Fruit fly (Drosophila melanogaster) whole organism, embryonic: ENCODE results near the gene Nup358.

Experiments used
- Aef1 ChIP-seq: fragments of 200-800 bp; sonication (Bioruptor generic); IDR thresholded peaks from 3 replicates; pipeline ENCODE4 v1.3.6; 2022; ENCODE audit warnings: missing biosample characterization, missing genetic modification characterization
- CG10366 ChIP-seq: fragments of 200-800 bp; sonication (Bioruptor generic); IDR thresholded peaks from 2 replicates; pipeline ENCODE4 v1.3.6; 2022; ENCODE audit warnings: missing biosample characterization, missing genetic modification characterization
- CG11093 ChIP-seq: fragments of 200-800 bp; sonication (Bioruptor generic); IDR thresholded peaks from 3 replicates; pipeline ENCODE4 v1.3.6; 2022; ENCODE audit warnings: missing biosample characterization, missing genetic modification characterization
- CG14667 ChIP-seq: fragments of 200-800 bp; sonication (Bioruptor generic); IDR thresholded peaks from 2 replicates; pipeline ENCODE4 v1.3.6; 2022; ENCODE audit warnings: missing biosample characterization, missing genetic modification characterization
- CG1529 ChIP-seq: fragments of 200-800 bp; sonication (Bioruptor generic); optimal IDR thresholded peaks from 3 replicates; lab custom pipeline; 2018; ENCODE audit warnings: missing biosample characterization, missing genetic modification characterization
- CG31365 ChIP-seq: fragments of 200-800 bp; sonication (Bioruptor generic); optimal IDR thresholded peaks from 2 replicates; lab custom pipeline; 2018; ENCODE audit warnings: missing biosample characterization, mild to moderate bottlenecking, missing genetic modification characterization
- CG32532 ChIP-seq: fragments of 200-800 bp; sonication (Bioruptor generic); IDR thresholded peaks from 2 replicates; pipeline ENCODE4 v1.3.6; 2022; ENCODE audit warnings: missing biosample characterization, missing genetic modification characterization
- CG32772 ChIP-seq: fragments of 200-800 bp; sonication (Bioruptor generic); IDR thresholded peaks from 2 replicates; pipeline ENCODE4 v1.3.6; 2022; ENCODE audit warnings: missing biosample characterization, missing genetic modification characterization
- CG33557 ChIP-seq: fragments of 200-800 bp; sonication (Bioruptor generic); optimal IDR thresholded peaks from 2 replicates; lab custom pipeline; 2019; ENCODE audit warnings: missing biosample characterization, mild to moderate bottlenecking, missing genetic modification characterization, moderate library complexity
- CG4328 ChIP-seq: fragments of 200-800 bp; sonication (Bioruptor generic); optimal IDR thresholded peaks from 3 replicates; lab custom pipeline; 2017; ENCODE audit warnings: missing biosample characterization, missing genetic modification reagents, missing genetic modification characterization
- CG4707 ChIP-seq: fragments of 200-800 bp; sonication (Bioruptor generic); optimal IDR thresholded peaks from 2 replicates; lab custom pipeline; 2018; ENCODE audit warnings: missing biosample characterization, mild to moderate bottlenecking, missing genetic modification characterization, moderate library complexity
- CG5180 ChIP-seq: fragments of 200-800 bp; sonication (Bioruptor generic); optimal IDR thresholded peaks from 3 replicates; lab custom pipeline; 2017; ENCODE audit warnings: missing biosample characterization, missing genetic modification characterization, mild to moderate bottlenecking, moderate library complexity, missing genetic modification reagents
- CG6854 ChIP-seq: fragments of 200-800 bp; sonication (Bioruptor generic); optimal IDR thresholded peaks from 3 replicates; lab custom pipeline; 2017; ENCODE audit warnings: missing biosample characterization, mild to moderate bottlenecking, missing genetic modification characterization
- CG8281 ChIP-seq: fragments of 200-800 bp; sonication (Bioruptor generic); optimal IDR thresholded peaks from 2 replicates; lab custom pipeline; 2018; ENCODE audit warnings: missing biosample characterization, mild to moderate bottlenecking, missing genetic modification characterization, moderate library complexity
- Camta ChIP-seq: fragments of 200-800 bp; sonication (Bioruptor generic); optimal IDR thresholded peaks from 2 replicates; lab custom pipeline; 2016; ENCODE audit warnings: missing biosample characterization, missing genetic modification characterization
- Gug ChIP-seq: fragments of 200-800 bp; sonication (Bioruptor generic); IDR thresholded peaks from 4 replicates; pipeline ENCODE4 v1.3.6; 2022; ENCODE audit warnings: missing biosample characterization, missing genetic modification characterization
- Hr78 ChIP-seq, 2 experiments: fragments of 200-800 bp in 1 of 2; fragments of >200 bp in 1 of 2; sonication (Bioruptor generic) in 1 of 2; optimal IDR thresholded peaks; 2 replicates each; lab custom pipeline; 2017 to 2019; ENCODE audit warnings: missing biosample characterization in 2 of 2, missing genetic modification characterization in 2 of 2, mild to moderate bottlenecking in 1 of 2, moderate library complexity in 1 of 2
- Myb ChIP-seq: fragments of 200-800 bp; sonication (Bioruptor generic); optimal IDR thresholded peaks from 2 replicates; lab custom pipeline; 2016; ENCODE audit warnings: missing biosample characterization, missing genetic modification characterization
- Nf-YA ChIP-seq: fragments of 200-800 bp; sonication (Bioruptor generic); IDR thresholded peaks from 2 replicates; pipeline ENCODE4 v1.3.6; 2022; ENCODE audit warnings: missing biosample characterization, missing genetic modification characterization
- NfI ChIP-seq: fragments of 200-800 bp; sonication (Bioruptor generic); optimal IDR thresholded peaks from 3 replicates; lab custom pipeline; 2018; ENCODE audit warnings: missing biosample characterization, mild to moderate bottlenecking, missing genetic modification characterization, moderate library complexity
- Pdp1 ChIP-seq, 2 experiments: fragments of 200-800 bp; sonication (Bioruptor generic); optimal IDR thresholded peaks; 3 replicates each; lab custom pipeline; 2016; ENCODE audit warnings: missing biosample characterization in 2 of 2, missing genetic modification characterization in 2 of 2, mild to moderate bottlenecking in 1 of 2, moderate library complexity in 1 of 2
- Rfx ChIP-seq: fragments of 200-800 bp; sonication (Bioruptor generic); IDR thresholded peaks from 2 replicates; pipeline ENCODE4 v1.3.6; 2022; ENCODE audit warnings: missing biosample characterization, missing genetic modification characterization
- Trl ChIP-seq, 3 experiments: fragments of >200 bp in 2 of 3; fragments of 200-800 bp in 1 of 3; sonication (Bioruptor generic) in 1 of 3; optimal IDR thresholded peaks; 2 replicates in 1 of 3; 3 replicates in 2 of 3; lab custom pipeline; 2016 to 2017; ENCODE audit warnings: missing biosample characterization in 1 of 3, missing genetic modification characterization in 1 of 3
- abd-A ChIP-seq: fragments of 200-800 bp; sonication (Bioruptor generic); optimal IDR thresholded peaks from 3 replicates; lab custom pipeline; 2019; ENCODE audit warnings: missing biosample characterization, mild to moderate bottlenecking, missing genetic modification characterization, moderate library complexity
- chinmo ChIP-seq: fragments of 200-800 bp; sonication (Bioruptor generic); IDR thresholded peaks from 4 replicates; pipeline ENCODE4 v1.3.6; 2022; ENCODE audit warnings: missing biosample characterization, missing genetic modification characterization; ENCODE audit not compliant: partially characterized antibody
- ci ChIP-seq: fragments of 200-800 bp; sonication (Bioruptor generic); IDR thresholded peaks from 3 replicates; pipeline ENCODE4 v1.3.6; 2022; ENCODE audit warnings: missing biosample characterization, missing genetic modification characterization
- dimm ChIP-seq: fragments of 200-800 bp; sonication (Bioruptor generic); IDR thresholded peaks from 2 replicates; pipeline ENCODE4 v1.3.6; 2022; ENCODE audit warnings: missing biosample characterization, missing genetic modification characterization
- exex ChIP-seq: fragments of 200-800 bp; sonication (Bioruptor generic); optimal IDR thresholded peaks from 4 replicates; lab custom pipeline; 2018; ENCODE audit warnings: missing biosample characterization, mild to moderate bottlenecking, missing genetic modification characterization, moderate library complexity
- gem ChIP-seq: fragments of 200-800 bp; sonication (Bioruptor generic); optimal IDR thresholded peaks from 2 replicates; lab custom pipeline; 2019; ENCODE audit warnings: missing biosample characterization, mild to moderate bottlenecking, missing genetic modification characterization, moderate library complexity
- grn ChIP-seq: fragments of 200-800 bp; sonication (Bioruptor generic); optimal IDR thresholded peaks from 3 replicates; lab custom pipeline; 2017; ENCODE audit warnings: missing biosample characterization, missing genetic modification characterization
- gro ChIP-seq: fragments of 200-800 bp; sonication (Bioruptor generic); optimal IDR thresholded peaks from 2 replicates; lab custom pipeline; 2016; ENCODE audit warnings: missing biosample characterization, missing genetic modification characterization
- klu ChIP-seq: fragments of 200-800 bp; sonication (Bioruptor generic); IDR thresholded peaks from 2 replicates; pipeline ENCODE4 v1.3.6; 2022; ENCODE audit warnings: missing biosample characterization, missing genetic modification characterization
- onecut ChIP-seq: fragments of 200-800 bp; sonication (Bioruptor generic); IDR thresholded peaks from 2 replicates; pipeline ENCODE4 v1.3.6; 2022; ENCODE audit warnings: missing biosample characterization, missing genetic modification characterization
- otp ChIP-seq: fragments of 200-800 bp; sonication (Bioruptor generic); IDR thresholded peaks from 3 replicates; pipeline ENCODE4, ENCODE4 v1.3.6; 2022; ENCODE audit warnings: missing biosample characterization, missing genetic modification characterization
- run ChIP-seq: fragments of 200-800 bp; sonication (Bioruptor generic); optimal IDR thresholded peaks from 3 replicates; lab custom pipeline; 2018; ENCODE audit warnings: missing biosample characterization, mild to moderate bottlenecking, missing genetic modification characterization
- salm ChIP-seq: fragments of 200-800 bp; sonication (Bioruptor generic); optimal IDR thresholded peaks from 2 replicates; lab custom pipeline; 2018; ENCODE audit warnings: missing biosample characterization, mild to moderate bottlenecking, missing genetic modification characterization
- sens ChIP-seq: fragments of 200-800 bp; sonication (Bioruptor generic); peaks from one replicate; lab custom pipeline; 2016; ENCODE audit warnings: missing biosample characterization, missing genetic modification characterization
- ssp ChIP-seq: fragments of 200-800 bp; sonication (Bioruptor generic); IDR thresholded peaks from 2 replicates; pipeline ENCODE4 v1.3.6; 2022; ENCODE audit warnings: missing biosample characterization, missing genetic modification characterization
- sug ChIP-seq: fragments of 200-800 bp; optimal IDR thresholded peaks from 2 replicates; lab custom pipeline; 2019; ENCODE audit warnings: missing biosample characterization, mild to moderate bottlenecking, missing genetic modification characterization, moderate library complexity
- ttk ChIP-seq: fragments of 200-800 bp; sonication (Bioruptor generic); IDR thresholded peaks from 2 replicates; pipeline ENCODE4 v2.1.2; 2022; ENCODE audit warnings: missing biosample characterization, missing genetic modification characterization
- yki ChIP-seq: fragments of >200 bp; optimal IDR thresholded peaks from 3 replicates; lab custom pipeline; 2018
- z ChIP-seq: fragments of 200-800 bp; sonication (Bioruptor generic); IDR thresholded peaks from 3 replicates; pipeline ENCODE4 v1.3.6; 2022; ENCODE audit warnings: missing biosample characterization, missing genetic modification characterization
- zfh2 ChIP-seq: fragments of 200-800 bp; sonication (Bioruptor generic); optimal IDR thresholded peaks from 2 replicates; lab custom pipeline; 2016; ENCODE audit warnings: missing biosample characterization, missing genetic modification characterization

Gene Nup358

DNA sequence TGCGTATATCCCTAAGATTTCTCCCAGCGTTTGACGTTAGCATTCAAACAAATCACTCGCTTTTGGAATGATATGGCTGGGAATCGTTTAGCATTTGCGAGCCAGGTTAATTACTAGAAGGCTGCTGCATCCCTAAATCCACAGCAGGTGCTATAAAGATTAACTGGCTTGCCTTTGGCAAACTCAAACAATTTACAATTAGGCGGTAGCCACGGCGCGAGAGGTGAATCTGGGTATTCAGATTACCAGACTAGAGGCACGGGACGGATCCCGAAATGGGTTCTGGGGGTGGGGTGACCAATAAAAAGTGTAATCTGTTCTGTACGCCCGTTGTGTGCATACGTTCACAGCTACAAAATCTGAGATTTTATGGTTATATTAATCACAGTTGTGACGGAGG is 32.0 kb downstream of the Nup358 start, which contains the start of gene CG11892 (continued):
- no peak for TF ChIP-seq CG32532 (GFP tag; lab: Robert Waterston, UW)
- TF ChIP-seq CG1529, result no peak
- TF ChIP-seq Aef1, result no peak
- peak; percentile 33 for TF ChIP-seq CG5180
- TF ChIP-seq CG6854, result peak; percentile 40
- peak; percentile 4 for TF ChIP-seq CG4328
- TF ChIP-seq abd-A, result no peak
- TF ChIP-seq CG11093 (GFP tag; lab: Robert Waterston, UW), result no peak
- peak; percentile 41 for TF ChIP-seq NfI
- TF ChIP-seq Myb (GFP tag; lab: Kevin White, UChicago), result no peak
- no peak for TF ChIP-seq yki (lab: Kevin White, UChicago)
- no peak for TF ChIP-seq CG31365 (tag; lab: Kevin White, UChicago)
- no peak for TF ChIP-seq CG32772 (GFP tag; lab: Robert Waterston, UW)
- TF ChIP-seq gem (tag; lab: Kevin White, UChicago), result peak; percentile 53
- TF ChIP-seq CG8281, result peak; percentile 19
- TF ChIP-seq dimm (GFP tag; lab: Robert Waterston, UW), result no peak
- peak; percentile 69; the same call in 1 of the 3 replicates for TF ChIP-seq ci (GFP tag; lab: Robert Waterston, UW)
- no peak for TF ChIP-seq gro (GFP tag; lab: Kevin White, UChicago)
- 0 out of 2 replicates have a peak, but pooled peaks have one; percentile 15 for TF ChIP-seq Rfx (GFP tag; lab: Robert Waterston, UW)
- TF ChIP-seq CG4707 (GFP tag; lab: Kevin White, UChicago), result peak; percentile 39
- peak; percentile 45; the same call in 1 of the 3 replicates for TF ChIP-seq otp (GFP tag; lab: Robert Waterston, UW)
- TF ChIP-seq klu (GFP tag; lab: Robert Waterston, UW), result no peak
- TF ChIP-seq, all 482 proteins: peak for 91

- TF ChIP-seq ssp (no peak), exex (tag; lab: Kevin White, UChicago) (peak; percentile 37), Hr78 (GFP tag; optimal IDR thresholded peaks at IDR 0.05; lab: Kevin White, UChicago) (peak in 1 of 2 experiments; percentile 57), sug (tag; lab: Kevin White, UChicago) (peak; percentile 18), Pdp1 (GFP tag; optimal IDR thresholded peaks at IDR 0.05; lab: Kevin White, UChicago) (peak in 1 of 2 experiments; percentile 59), grn (GFP tag; lab: Kevin White, UChicago) (peak; percentile 68), zfh2 (GFP tag; lab: Kevin White, UChicago) (no peak), run (peak; percentile 69)
Observed at dm6 chr3R:25283209-25283670, 34.1 kb downstream of the Nup358 start, which contains the start of gene CG31300. Gene CG31300 (plus strand): TSS chr3R:25283620.

- peak; percentile 22 for TF ChIP-seq exex (tag; lab: Kevin White, UChicago)
- TF ChIP-seq ttk (GFP tag; lab: Robert Waterston, UW), result no peak
Observed at dm6 chr3R:25285173-25285572, 36.0 kb downstream of the Nup358 start, which contains the start of gene CG31104. Gene CG31104 (plus strand): TSS chr3R:25285473.

DNA sequence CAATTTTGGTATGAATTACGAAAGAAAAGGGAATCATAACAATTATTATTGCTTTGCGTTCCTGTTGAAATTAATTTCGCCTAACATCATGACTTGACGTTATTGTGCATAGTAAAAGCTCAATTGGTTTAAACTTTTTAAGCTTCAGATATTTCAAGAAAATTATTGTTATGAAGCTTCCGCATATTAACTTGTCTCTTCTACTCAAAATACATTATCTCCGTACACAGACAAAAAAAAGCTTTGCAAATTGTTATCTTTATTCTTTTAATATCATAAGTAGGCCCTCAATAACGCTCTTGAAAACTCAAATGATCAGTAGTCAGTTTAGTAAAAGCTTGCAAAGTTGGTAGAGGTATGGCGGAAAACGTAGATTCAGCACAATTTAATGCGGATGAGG is 38.0 kb downstream of the Nup358 start, which contains the start of gene CG13658:
CG13658 (plus strand) TSS at position 347 of the 400 bp plus-strand sequence.
- TF ChIP-seq CG14667, result no peak
- TF ChIP-seq Nf-YA, result no peak
- TF ChIP-seq salm (tag; lab: Kevin White, UChicago), result no peak
- no peak for TF ChIP-seq Camta
- TF ChIP-seq CG33557 (GFP tag; lab: Kevin White, UChicago), result no peak
- peak; percentile 69 for TF ChIP-seq exex (tag; lab: Kevin White, UChicago)
- TF ChIP-seq sug (tag; lab: Kevin White, UChicago), result peak; percentile 29
- TF ChIP-seq chinmo (GFP tag; lab: Robert Waterston, UW), result 0 out of 4 replicates have a peak, but pooled peaks have one; percentile 17
- TF ChIP-seq sens, result peak; percentile 13
- TF ChIP-seq Trl (optimal IDR thresholded peaks at IDR 0.05; lab: Kevin White, UChicago), result peak in 1 of 2 experiments; percentile 16
- TF ChIP-seq Trl (GFP tag; optimal IDR thresholded peaks at IDR 0.05; lab: Kevin White, UChicago), result no peak
- no peak for TF ChIP-seq CG10366
- TF ChIP-seq onecut, result no peak
- no peak for TF ChIP-seq Gug
- TF ChIP-seq z (GFP tag; lab: Robert Waterston, UW), result 0 out of 3 replicates have a peak, but pooled peaks have one; percentile 31
- TF ChIP-seq, all 482 proteins: peak for 6
